Fruit fly (Drosophila melanogaster): ENCODE data around the gene Socs16D.

Socs16D gene

DNA sequence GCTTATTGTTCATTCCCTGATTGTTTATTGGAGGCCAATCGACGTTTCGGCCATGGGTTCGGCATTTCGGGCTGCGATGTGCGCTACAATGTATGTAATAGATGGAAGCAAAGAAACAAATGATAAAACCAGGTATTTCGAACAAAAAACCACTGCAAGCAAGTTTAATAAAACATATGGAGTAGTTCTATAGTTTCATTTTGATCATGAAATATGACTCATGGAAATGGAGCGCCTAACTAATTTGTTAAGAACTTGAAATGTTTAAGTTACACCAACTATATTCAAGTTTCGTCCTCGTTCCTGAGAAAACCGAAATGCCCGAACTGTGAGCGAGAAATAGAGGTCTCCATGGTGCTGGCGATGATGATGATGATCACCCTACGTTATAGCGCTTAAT is 47.1 kb downstream of the Socs16D start (continued):
- TF ChIP-seq cato (GFP tag; optimal IDR thresholded peaks at IDR 0.05; ENCODE audit: borderline replicate concordance): no peak
- no peak for TF ChIP-seq Dad (GFP tag; optimal IDR thresholded peaks at IDR 0.05)
- 0 out of 2 replicates have a peak, but pooled peaks have one; percentile 18 for TF ChIP-seq CG4730 (GFP tag; IDR thresholded peaks at IDR 0.05)
- peak; percentile 27 for TF ChIP-seq CG30431 (GFP tag; optimal IDR thresholded peaks at IDR 0.05)
- peak; percentile 74 for TF ChIP-seq CG2712 (tag; optimal IDR thresholded peaks at IDR 0.05)
- no peak for TF ChIP-seq CG8359 (GFP tag; optimal IDR thresholded peaks at IDR 0.05; ENCODE audit: borderline replicate concordance)
- TF ChIP-seq peb (GFP tag; IDR thresholded peaks at IDR 0.05): no peak
- peak; percentile 26; the same call in 1 of the 3 replicates for TF ChIP-seq zfh1 (GFP tag; IDR thresholded peaks at IDR 0.05)
- 0 out of 3 replicates have a peak, but pooled peaks have one; percentile 19 for TF ChIP-seq ken (GFP tag; IDR thresholded peaks at IDR 0.05)
- 0 out of 2 replicates have a peak, but pooled peaks have one; percentile 13 for TF ChIP-seq CG32772 (GFP tag; IDR thresholded peaks at IDR 0.05)
- TF ChIP-seq sqz (GFP tag; optimal IDR thresholded peaks at IDR 0.05): peak; percentile 32
- TF ChIP-seq CG10654 (GFP tag; optimal IDR thresholded peaks at IDR 0.05): peak; percentile 16
- TF ChIP-seq CG17385 (GFP tag; optimal IDR thresholded peaks at IDR 0.05): peak; percentile 8
- TF ChIP-seq CG6765 (GFP tag; optimal IDR thresholded peaks at IDR 0.05): no peak
- TF ChIP-seq Pdp1 (GFP tag; optimal IDR thresholded peaks at IDR 0.05): peak in 1 of 2 experiments; percentile 18
- no peak for TF ChIP-seq CG14860 (GFP tag; IDR thresholded peaks at IDR 0.05; ENCODE audit: partially characterized antibody)
- TF ChIP-seq crol (GFP tag; IDR thresholded peaks at IDR 0.05): no peak
- TF ChIP-seq CG18619 (GFP tag; optimal IDR thresholded peaks at IDR 0.05): peak; percentile 24
- TF ChIP-seq nau (GFP tag; optimal IDR thresholded peaks at IDR 0.05): no peak
- peak; percentile 48 for TF ChIP-seq CG4424 (GFP tag; optimal IDR thresholded peaks at IDR 0.05)
- no peak for TF ChIP-seq yki (optimal IDR thresholded peaks at IDR 0.05)
- no peak for TF ChIP-seq D (optimal IDR thresholded peaks at IDR 0.05)
- peak; percentile 40 for TF ChIP-seq D (GFP tag; optimal IDR thresholded peaks at IDR 0.05)
- no peak for TF ChIP-seq Neu2 (GFP tag; optimal IDR thresholded peaks at IDR 0.05; ENCODE audit: borderline replicate concordance)
- peak; percentile 20 for TF ChIP-seq CG13775 (GFP tag; optimal IDR thresholded peaks at IDR 0.05)
- peak; percentile 69 for TF ChIP-seq dmrt11E (tag; optimal IDR thresholded peaks at IDR 0.05)
- TF ChIP-seq CG1792 (GFP tag; optimal IDR thresholded peaks at IDR 0.05): no peak
- TF ChIP-seq da (GFP tag; optimal IDR thresholded peaks at IDR 0.05): no peak
- TF ChIP-seq CG4360 (GFP tag; IDR thresholded peaks at IDR 0.05): no peak
- TF ChIP-seq Bdp1 (GFP tag; optimal IDR thresholded peaks at IDR 0.05): no peak
- no peak for TF ChIP-seq CG11456 (GFP tag; IDR thresholded peaks at IDR 0.05)
- TF ChIP-seq ato (GFP tag; IDR thresholded peaks at IDR 0.05; ENCODE audit: partially characterized antibody): no peak
- peak in 1 of 2 experiments; percentile 45 for TF ChIP-seq dpn (GFP tag; optimal IDR thresholded peaks at IDR 0.05)
- TF ChIP-seq tin (GFP tag; optimal IDR thresholded peaks at IDR 0.05): peak; percentile 5
- TF ChIP-seq CG18599 (GFP tag; optimal IDR thresholded peaks at IDR 0.05): peak; percentile 2
- no peak for TF ChIP-seq Mes4 (GFP tag; optimal IDR thresholded peaks at IDR 0.05)
- TF ChIP-seq danr (GFP tag; IDR thresholded peaks at IDR 0.05): no peak
- TF ChIP-seq CG2199 (GFP tag; IDR thresholded peaks at IDR 0.05): no peak
- TF ChIP-seq Rx (GFP tag; IDR thresholded peaks at IDR 0.05): no peak
- TF ChIP-seq Xbp1 (GFP tag; optimal IDR thresholded peaks at IDR 0.05): peak; percentile 28
- TF ChIP-seq CG30403 (GFP tag; optimal IDR thresholded peaks at IDR 0.05): peak; percentile 52
- no peak for TF ChIP-seq CG12219 (GFP tag; optimal IDR thresholded peaks at IDR 0.05)
- no peak for TF ChIP-seq Side (GFP tag; optimal IDR thresholded peaks at IDR 0.05)
- peak; percentile 37 for TF ChIP-seq CG7556 (GFP tag; optimal IDR thresholded peaks at IDR 0.05)
- TF ChIP-seq CG12155 (GFP tag; optimal IDR thresholded peaks at IDR 0.05): no peak
- peak; percentile 76 for TF ChIP-seq CG18262 (tag; optimal IDR thresholded peaks at IDR 0.05)
- TF ChIP-seq Lhr (GFP tag; optimal IDR thresholded peaks at IDR 0.05): peak; percentile 6
- TF ChIP-seq dmrt99B (tag; optimal IDR thresholded peaks at IDR 0.05): peak; percentile 61
- no peak for TF ChIP-seq MESR4 (GFP tag; optimal IDR thresholded peaks at IDR 0.05)
- TF ChIP-seq ci (GFP tag; IDR thresholded peaks at IDR 0.05): no peak
- TF ChIP-seq CG31441 (GFP tag; IDR thresholded peaks at IDR 0.05): peak; percentile 56; the same call in 1 of the 2 replicates
- TF ChIP-seq CG9215 (GFP tag; IDR thresholded peaks at IDR 0.05): no peak
